Worm (Caenorhabditis elegans) whole organism, late embryonic: ENCODE measurements around the gene ZK686.1.

ENCODE experiments used
- ahr-1 ChIP-seq: sonication (generic microtip); optimal IDR thresholded peaks from 2 replicates; lab custom pipeline; 2016; ENCODE audit warnings: missing genetic modification characterization, missing compliant biosample characterization
- ama-1 ChIP-seq: fragments of 150-350 bp; optimal IDR thresholded peaks from 2 replicates; lab custom pipeline; 2014
- ceh-18 ChIP-seq: sonication (generic microtip); optimal IDR thresholded peaks from 2 replicates; lab custom pipeline; 2016; ENCODE audit warnings: missing genetic modification characterization, missing compliant biosample characterization
- ceh-24 ChIP-seq: sonication (generic microtip); optimal IDR thresholded peaks from 2 replicates; lab custom pipeline; 2016; ENCODE audit warnings: mild to moderate bottlenecking, missing genetic modification characterization, missing compliant biosample characterization
- ceh-30 ChIP-seq: fragments of 150-350 bp; optimal IDR thresholded peaks from 2 replicates; lab custom pipeline; 2014; ENCODE audit warnings: missing biosample characterization, missing genetic modification characterization
- hlh-30 ChIP-seq: sonication (generic microtip); optimal IDR thresholded peaks from 2 replicates; lab custom pipeline; 2017; ENCODE audit warnings: antibody characterized with exemption, missing genetic modification characterization, missing compliant biosample characterization; ENCODE audit not compliant: insufficient read depth
- sox-2 ChIP-seq: fragments of 200-800 bp; sonication (Bioruptor generic); IDR thresholded peaks from 2 replicates; pipeline ENCODE4 v1.3.6; 2022; ENCODE audit warnings: missing genetic modification reagents, missing genetic modification characterization, missing compliant biosample characterization

ce11 chrIII:7788410-7788809 is 15.5 kb downstream of the ZK686.1 start:
- TF ChIP-seq ahr-1 (tag; lab: Kevin White, UChicago) (no peak), ceh-24 (tag; lab: Kevin White, UChicago) (no peak), ceh-18 (tag; lab: Kevin White, UChicago) (no peak), ceh-30 (tag; lab: Kevin White, UChicago) (no peak), sox-2 (GFP tag; lab: Robert Waterston, UW) (no peak), ama-1 (lab: Kevin White, UChicago) (no peak), hlh-30 (tag; lab: Kevin White, UChicago) (no peak)
